Worm (Caenorhabditis elegans) whole organism, early embryonic: ENCODE results near the gene F47D12.6.

Experiments
- F13C5.2 ChIP-seq: sonication (generic microtip); optimal IDR thresholded peaks from 2 replicates; lab custom pipeline; 2017; ENCODE audit warnings: mild to moderate bottlenecking, missing genetic modification characterization, inconsistent platforms, missing compliant biosample characterization
- ama-1 ChIP-seq: fragments of 150-350 bp; optimal IDR thresholded peaks from 2 replicates; lab custom pipeline; 2014
- ceh-13 ChIP-seq: fragments of 200-800 bp; sonication (Bioruptor generic); optimal IDR thresholded peaks from 2 replicates; lab custom pipeline; 2018; ENCODE audit warnings: mild to moderate bottlenecking, missing genetic modification characterization, missing compliant biosample characterization
- ceh-36 ChIP-seq: sonication (generic microtip); optimal IDR thresholded peaks from 2 replicates; lab custom pipeline; 2016; ENCODE audit warnings: missing genetic modification characterization, inconsistent platforms, missing compliant biosample characterization
- ets-7 ChIP-seq: sonication (generic microtip); optimal IDR thresholded peaks from 2 replicates; lab custom pipeline; 2016; ENCODE audit warnings: missing genotype, missing genetic modification characterization, missing compliant biosample characterization
- hnd-1 ChIP-seq: sonication (generic microtip); optimal IDR thresholded peaks from 2 replicates; lab custom pipeline; 2016; ENCODE audit warnings: missing genetic modification characterization, missing compliant biosample characterization
- tbx-11 ChIP-seq: fragments of 200-800 bp; sonication (Bioruptor generic); IDR thresholded peaks from 2 replicates; pipeline ENCODE4 v1.3.6; 2022; ENCODE audit warnings: missing genetic modification characterization, missing compliant biosample characterization
- tbx-37 ChIP-seq: fragments of 200-800 bp; sonication (Bioruptor generic); conservative IDR thresholded peaks from 2 replicates; pipeline ENCODE4 v1.3.6; 2022; ENCODE audit warnings: missing genetic modification reagents, missing genetic modification characterization, missing compliant biosample characterization
- tra-4 ChIP-seq: sonication (generic microtip); optimal IDR thresholded peaks from 2 replicates; lab custom pipeline; 2017; ENCODE audit warnings: missing genetic modification characterization, missing compliant biosample characterization

- TF ChIP-seq tbx-11 (GFP tag; lab: Robert Waterston, UW) (no peak), tra-4 (no peak), ceh-13 (GFP tag; lab: Kevin White, UChicago) (no peak), tbx-37 (no peak), ceh-36 (tag; lab: Kevin White, UChicago) (no peak), ets-7 (tag; lab: Kevin White, UChicago) (no peak), ama-1 (no peak), F13C5.2 (tag; lab: Kevin White, UChicago) (no peak), hnd-1 (no peak)
Observed at ce11 chrIII:6316795-6317194, 29.7 kb upstream of the F47D12.6 start.
